Fruit fly (Drosophila melanogaster): ENCODE results near the gene CG3961.

Gene CG3961

DNA sequence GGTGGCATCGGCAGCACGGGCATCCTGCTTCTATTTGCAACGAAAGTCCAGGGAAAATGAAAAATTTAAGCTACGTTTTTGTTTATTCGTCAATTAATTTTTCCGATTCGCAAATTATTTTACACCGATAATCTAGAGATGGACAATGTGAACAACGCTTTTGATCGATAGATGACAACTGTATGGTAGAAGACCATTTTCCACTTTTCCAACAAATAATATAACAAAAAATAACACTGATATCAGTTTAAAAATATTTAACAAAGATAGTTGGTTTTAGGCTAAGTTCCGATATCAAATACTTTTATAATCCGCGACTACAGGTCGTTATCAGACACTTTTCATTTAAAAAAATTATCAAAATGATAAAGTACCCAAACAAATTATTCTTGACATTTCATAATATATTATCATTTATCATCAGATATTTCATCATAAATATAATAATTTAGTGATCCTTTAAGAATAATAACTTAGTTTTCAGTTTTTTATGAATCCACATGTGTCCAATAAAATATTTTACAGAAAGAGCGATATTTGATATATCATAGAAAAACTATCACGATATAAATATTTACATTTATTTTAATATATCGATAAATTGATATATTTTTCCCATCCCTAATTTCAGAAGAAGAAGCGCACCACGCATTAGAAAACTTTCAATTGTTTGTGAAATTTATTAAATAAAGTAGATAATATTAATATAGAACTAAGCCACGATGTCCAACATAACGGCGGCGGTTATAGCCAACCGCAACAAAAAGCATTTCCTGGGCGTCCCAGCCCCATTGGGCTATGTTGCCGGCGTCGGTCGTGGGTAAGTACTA is 14.7 kb upstream of the CG3961 start, which contains the start of the genes CSN1b and Prp6 (continued):
- peak; percentile 51 for TF ChIP-seq bbx (GFP tag; IDR thresholded peaks at IDR 0.05; ENCODE audit: partially characterized antibody)
- TF ChIP-seq Sry-δ (GFP tag; optimal IDR thresholded peaks at IDR 0.05), result peak; percentile 75
- peak; percentile 41 for TF ChIP-seq CG13287 (GFP tag; IDR thresholded peaks at IDR 0.05; ENCODE audit: partially characterized antibody)
- TF ChIP-seq CG12769 (tag; optimal IDR thresholded peaks at IDR 0.05), result no peak
- TF ChIP-seq jigr1 (GFP tag; IDR thresholded peaks at IDR 0.05), result no peak
- no peak for TF ChIP-seq crc (GFP tag; optimal IDR thresholded peaks at IDR 0.05)
- TF ChIP-seq eyg (GFP tag; optimal IDR thresholded peaks at IDR 0.05), result no peak
- TF ChIP-seq CG13123 (GFP tag; optimal IDR thresholded peaks at IDR 0.05), result no peak
- peak; percentile 20; the same call in 1 of the 2 replicates for TF ChIP-seq slbo (GFP tag; IDR thresholded peaks at IDR 0.05)
- TF ChIP-seq CG4617 (GFP tag; optimal IDR thresholded peaks at IDR 0.05; ENCODE audit: borderline replicate concordance), result peak; percentile 16
- TF ChIP-seq CG12659 (GFP tag; optimal IDR thresholded peaks at IDR 0.05), result peak; percentile 52
- TF ChIP-seq Rfx (GFP tag; IDR thresholded peaks at IDR 0.05), result peak; percentile 38; the same call in 1 of the 2 replicates
- TF ChIP-seq Hmr (GFP tag; optimal IDR thresholded peaks at IDR 0.05), result no peak
- TF ChIP-seq CG6854 (GFP tag; optimal IDR thresholded peaks at IDR 0.05), result no peak
- TF ChIP-seq CG12942 (GFP tag; optimal IDR thresholded peaks at IDR 0.05), result no peak
- TF ChIP-seq HHEX (GFP tag; optimal IDR thresholded peaks at IDR 0.05), result no peak
- TF ChIP-seq Lpt (GFP tag; optimal IDR thresholded peaks at IDR 0.05), result no peak
- no peak for TF ChIP-seq mirr (GFP tag; optimal IDR thresholded peaks at IDR 0.05)
- no peak for TF ChIP-seq Spps (tag; optimal IDR thresholded peaks at IDR 0.05)
- TF ChIP-seq Kr (GFP tag; optimal IDR thresholded peaks at IDR 0.05), result no peak
- no peak for TF ChIP-seq CG14050 (GFP tag; IDR thresholded peaks at IDR 0.05)
- no peak for TF ChIP-seq GATAe (GFP tag; conservative IDR thresholded peaks at IDR 0.05)
- no peak for TF ChIP-seq stc (GFP tag; IDR thresholded peaks at IDR 0.05)
- peak; percentile 5 for TF ChIP-seq Hsf (GFP tag; optimal IDR thresholded peaks at IDR 0.05)
- TF ChIP-seq Opbp (GFP tag; IDR thresholded peaks at IDR 0.05; ENCODE audit: partially characterized antibody), result peak; percentile 48; the same call in 2 of the 3 replicates
- TF ChIP-seq ato (GFP tag; IDR thresholded peaks at IDR 0.05; ENCODE audit: partially characterized antibody), result no peak
- no peak for TF ChIP-seq Bdp1 (GFP tag; optimal IDR thresholded peaks at IDR 0.05)
- TF ChIP-seq CG17612 (GFP tag; IDR thresholded peaks at IDR 0.05), result no peak
- no peak for TF ChIP-seq CG10147 (GFP tag; optimal IDR thresholded peaks at IDR 0.05)

- TF ChIP-seq CG8359 (GFP tag; optimal IDR thresholded peaks at IDR 0.05; ENCODE audit: borderline replicate concordance) (no peak), crol (GFP tag; IDR thresholded peaks at IDR 0.05) (no peak), Lim3 (GFP tag; IDR thresholded peaks at IDR 0.05) (no peak), CG15514 (GFP tag; optimal IDR thresholded peaks at IDR 0.05) (peak; percentile 51), danr (GFP tag; IDR thresholded peaks at IDR 0.05) (no peak), CG2129 (GFP tag; IDR thresholded peaks at IDR 0.05; ENCODE audit: partially characterized antibody) (peak; percentile 81), Hey (tag; optimal IDR thresholded peaks at IDR 0.05) (no peak), shn (GFP tag; optimal IDR thresholded peaks at IDR 0.05) (no peak), BEAF-32 (GFP tag; optimal IDR thresholded peaks at IDR 0.05) (peak; percentile 93), YL-1 (GFP tag; optimal IDR thresholded peaks at IDR 0.05) (peak; percentile 86), Ada2b (GFP tag; IDR thresholded peaks at IDR 0.05) (no peak), Oli (tag; optimal IDR thresholded peaks at IDR 0.05) (no peak), HLHmδ (GFP tag; optimal IDR thresholded peaks at IDR 0.05) (no peak), CG34422 (GFP tag; IDR thresholded peaks at IDR 0.05) (peak; percentile 36; the same call in 1 of the 3 replicates), CG9876 (GFP tag; optimal IDR thresholded peaks at IDR 0.05) (no peak), Sox100B (GFP tag; optimal IDR thresholded peaks at IDR 0.05) (no peak), ap (GFP tag; IDR thresholded peaks at IDR 0.05) (no peak), CG4404 (GFP tag; IDR thresholded peaks at IDR 0.05) (no peak), gcm2 (GFP tag; optimal IDR thresholded peaks at IDR 0.05) (no peak), pan (optimal IDR thresholded peaks at IDR 0.05) (no peak), pan (GFP tag; optimal IDR thresholded peaks at IDR 0.05 in 1 of 2, IDR thresholded peaks at IDR 0.05 in 1 of 2) (no peak), CG1792 (GFP tag; optimal IDR thresholded peaks at IDR 0.05) (no peak)
Measured at dm6 chr3L:18901411-18901810, 11.1 kb upstream of the CG3961 start, which contains the start of the genes arx and CG6843. Gene arx (minus strand): TSS chr3L:18901554. Gene CG6843 (plus strand): TSS chr3L:18901594.

All from whole organism, embryonic.